Fruit fly (Drosophila melanogaster) whole organism, wandering third instar larva: Measurements from ENCODE around the gene CLIP-190.

Experiments
- Abd-B ChIP-seq: fragments of >200 bp; optimal IDR thresholded peaks from 2 replicates; lab custom pipeline; 2017; ENCODE audit warnings: missing biosample characterization, missing genetic modification characterization
- CG32264 ChIP-seq: fragments of 200-800 bp; sonication (Bioruptor generic); optimal IDR thresholded peaks from 2 replicates; lab custom pipeline; 2016; ENCODE audit warnings: missing biosample characterization, missing genetic modification characterization
- CG9705 ChIP-seq: fragments of 200-800 bp; sonication (Bioruptor generic); optimal IDR thresholded peaks from 2 replicates; lab custom pipeline; 2018; ENCODE audit warnings: missing biosample characterization, mild to moderate bottlenecking, missing genetic modification characterization
- CrebA ChIP-seq: fragments of 200-800 bp; sonication (Bioruptor generic); optimal IDR thresholded peaks from 2 replicates; lab custom pipeline; 2016; ENCODE audit warnings: missing biosample characterization, mild to moderate bottlenecking, missing genetic modification characterization, borderline replicate concordance
- Dfd ChIP-seq: fragments of >200 bp; optimal IDR thresholded peaks from 2 replicates; lab custom pipeline; 2017; ENCODE audit warnings: missing biosample characterization, missing genetic modification characterization
- Dif ChIP-seq: fragments of 200-275, 200-300 bp; sonication (Bioruptor generic); optimal IDR thresholded peaks from 2 replicates; lab custom pipeline; 2018; ENCODE audit warnings: missing biosample characterization, missing genetic modification characterization; ENCODE audit not compliant: partially characterized antibody
- GATAd ChIP-seq: sonication (Bioruptor generic); optimal IDR thresholded peaks from 2 replicates; lab custom pipeline; 2016; ENCODE audit warnings: missing biosample characterization, missing genetic modification characterization
- Hnf4 ChIP-seq: fragments of 200-800 bp; sonication (Bioruptor generic); optimal IDR thresholded peaks from 2 replicates; lab custom pipeline; 2016; ENCODE audit warnings: missing biosample characterization, mild to moderate bottlenecking, missing genetic modification characterization
- Hr78 ChIP-seq: fragments of >200 bp; optimal IDR thresholded peaks from 2 replicates; lab custom pipeline; 2017; ENCODE audit warnings: missing biosample characterization, missing genetic modification characterization
- Hr83 ChIP-seq: fragments of 200-300 bp; sonication (Bioruptor generic); optimal IDR thresholded peaks from 2 replicates; lab custom pipeline; 2016; ENCODE audit warnings: missing biosample characterization, mild to moderate bottlenecking, missing genetic modification characterization, moderate library complexity; ENCODE audit not compliant: poor library complexity, severe bottlenecking
- Jra ChIP-seq: sonication (Bioruptor generic); optimal IDR thresholded peaks from 2 replicates; lab custom pipeline; 2016; ENCODE audit warnings: missing biosample characterization, missing genetic modification characterization
- Mio ChIP-seq: sonication (Bioruptor generic); optimal IDR thresholded peaks from 2 replicates; lab custom pipeline; 2016; ENCODE audit warnings: missing biosample characterization, missing genetic modification characterization
- Myc ChIP-seq: fragments of >200 bp; optimal IDR thresholded peaks from 2 replicates; lab custom pipeline; 2017
- N ChIP-seq: fragments of >200 bp; optimal IDR thresholded peaks from 2 replicates; lab custom pipeline; 2018; ENCODE audit warnings: missing biosample characterization, missing external identifiers, missing genetic modification characterization
- OdsH ChIP-seq: fragments of 200-800 bp; sonication (Bioruptor generic); optimal IDR thresholded peaks from 2 replicates; lab custom pipeline; 2016; ENCODE audit warnings: missing biosample characterization, mild to moderate bottlenecking, missing genetic modification characterization
- Rel ChIP-seq, 2 experiments: fragments of 200-800 bp; sonication (Bioruptor generic) in 1 of 2; optimal IDR thresholded peaks; 2 replicates in 1 of 2; 3 replicates in 1 of 2; lab custom pipeline; 2016 to 2019; ENCODE audit warnings: mild to moderate bottlenecking in 2 of 2, missing biosample characterization in 2 of 2, missing genetic modification characterization in 2 of 2, moderate library complexity in 1 of 2
- Sp1 ChIP-seq: fragments of 200-800 bp; sonication (Bioruptor generic); optimal IDR thresholded peaks from 3 replicates; lab custom pipeline; 2019; ENCODE audit warnings: missing biosample characterization, mild to moderate bottlenecking, missing genetic modification characterization, moderate library complexity
- Vsx2 ChIP-seq: fragments of 200-300, 225-300 bp; sonication (Bioruptor generic); optimal IDR thresholded peaks from 2 replicates; lab custom pipeline; 2018; ENCODE audit warnings: missing biosample characterization, missing genetic modification characterization; ENCODE audit not compliant: partially characterized antibody
- br ChIP-seq: fragments of 200-800 bp; sonication (Bioruptor generic); optimal IDR thresholded peaks from 2 replicates; lab custom pipeline; 2016; ENCODE audit warnings: missing biosample characterization, missing genetic modification characterization
- brk ChIP-seq: fragments of 200-800 bp; sonication (Bioruptor generic); optimal IDR thresholded peaks from 2 replicates; lab custom pipeline; 2016; ENCODE audit warnings: missing biosample characterization, mild to moderate bottlenecking, missing genetic modification characterization
- dl ChIP-seq, 2 experiments: fragments of 175-275, 200-275 bp in 1 of 2; fragments of 200-275 bp in 1 of 2; sonication (Bioruptor generic); optimal IDR thresholded peaks; lab custom pipeline; 2018; ENCODE audit warnings: mild to moderate bottlenecking in 2 of 2, missing biosample characterization in 2 of 2, missing genetic modification characterization in 2 of 2, moderate library complexity in 2 of 2; ENCODE audit not compliant: partially characterized antibody in 2 of 2, insufficient read depth in 1 of 2
- dmrt93B ChIP-seq: fragments of 200-800 bp; sonication (Bioruptor generic); optimal IDR thresholded peaks from 2 replicates; lab custom pipeline; 2018; ENCODE audit warnings: missing biosample characterization, mild to moderate bottlenecking, missing genetic modification characterization
- dsf ChIP-seq: sonication (Bioruptor generic); optimal IDR thresholded peaks from 2 replicates; lab custom pipeline; 2016; ENCODE audit warnings: missing biosample characterization, missing genetic modification characterization, borderline replicate concordance
- ey ChIP-seq: fragments of 200-800 bp; sonication (Bioruptor generic); optimal IDR thresholded peaks from 2 replicates; lab custom pipeline; 2016; ENCODE audit warnings: missing biosample characterization, missing genetic modification characterization
- foxo ChIP-seq, 2 experiments: fragments of 200-800 bp; sonication (Bioruptor generic); optimal IDR thresholded peaks; 2 replicates in 1 of 2; 3 replicates in 1 of 2; lab custom pipeline; 2016 to 2017; ENCODE audit warnings: missing biosample characterization in 2 of 2, missing genetic modification characterization in 2 of 2
- h ChIP-seq: fragments of 200-800 bp; sonication (Bioruptor generic); optimal IDR thresholded peaks from 3 replicates; lab custom pipeline; 2016; ENCODE audit warnings: missing biosample characterization, mild to moderate bottlenecking, missing genetic modification characterization
- jim ChIP-seq: fragments of 175-275, 200-325 bp; sonication (Bioruptor generic); optimal IDR thresholded peaks from 2 replicates; lab custom pipeline; 2016; ENCODE audit warnings: missing biosample characterization, mild to moderate bottlenecking, missing genetic modification characterization
- lola ChIP-seq: fragments of >200 bp; optimal IDR thresholded peaks from 2 replicates; lab custom pipeline; 2017; ENCODE audit warnings: missing biosample characterization, missing genetic modification characterization
- pan ChIP-seq: fragments of >200 bp; optimal IDR thresholded peaks from 2 replicates; lab custom pipeline; 2017
- rgr ChIP-seq: fragments of 200-800 bp; sonication (Bioruptor generic); optimal IDR thresholded peaks from 3 replicates; lab custom pipeline; 2016; ENCODE audit warnings: missing biosample characterization, mild to moderate bottlenecking, missing genetic modification characterization
- sv ChIP-seq: fragments of 200-800 bp; sonication (Bioruptor generic); optimal IDR thresholded peaks from 3 replicates; lab custom pipeline; 2016; ENCODE audit warnings: missing biosample characterization, missing genetic modification characterization
- tai ChIP-seq: sonication (Bioruptor generic); optimal IDR thresholded peaks from 2 replicates; lab custom pipeline; 2016; ENCODE audit warnings: missing biosample characterization, missing genetic modification characterization
- usp ChIP-seq: fragments of >200 bp; optimal IDR thresholded peaks from 2 replicates; lab custom pipeline; 2017; ENCODE audit warnings: missing biosample characterization, missing genetic modification characterization
- woc ChIP-seq: sonication (Bioruptor generic); optimal IDR thresholded peaks from 2 replicates; lab custom pipeline; 2016; ENCODE audit warnings: missing biosample characterization, mild to moderate bottlenecking, missing genetic modification characterization

CLIP-190 gene

dm6 chr2L:17436500-17436899 lies 52.0 kb downstream of the CLIP-190 start, which contains the start of gene CG33928:
TSS of gene CG33928 (minus strand) at chr2L:17436600.
- TF ChIP-seq Myc = no peak
- no peak for TF ChIP-seq h (GFP tag; lab: Kevin White, UChicago)
- no peak for TF ChIP-seq CG9705 (GFP tag; lab: Kevin White, UChicago)
- no peak for TF ChIP-seq Sp1 (GFP tag; lab: Kevin White, UChicago)
- no peak for TF ChIP-seq rgr (GFP tag; lab: Kevin White, UChicago)
- TF ChIP-seq jim (GFP tag; lab: Kevin White, UChicago) = no peak
- TF ChIP-seq OdsH (GFP tag; lab: Kevin White, UChicago) = no peak
- TF ChIP-seq, all 38 proteins: peak for 0

dm6 chr2L:17437594-17437993 lies 53.1 kb downstream of the CLIP-190 start:
- no peak for TF ChIP-seq Hr83
- no peak for TF ChIP-seq usp (GFP tag; lab: Kevin White, UChicago)
- TF ChIP-seq Dfd (GFP tag; lab: Kevin White, UChicago) = peak; percentile 95
- TF ChIP-seq tai = no peak
- TF ChIP-seq woc (GFP tag; lab: Kevin White, UChicago) = no peak
- TF ChIP-seq br (GFP tag; lab: Kevin White, UChicago) = no peak

dm6 chr2L:17447071-17447470 lies 62.6 kb downstream of the CLIP-190 start:
- TF ChIP-seq Dfd (GFP tag; lab: Kevin White, UChicago) = no peak
- TF ChIP-seq dmrt93B = no peak
- TF ChIP-seq woc (GFP tag; lab: Kevin White, UChicago) = no peak
- TF ChIP-seq br (GFP tag; lab: Kevin White, UChicago) = no peak

- TF ChIP-seq ey (GFP tag; lab: Kevin White, UChicago) (no peak), pan (lab: Kevin White, UChicago) (no peak), dl (GFP tag; optimal IDR thresholded peaks at IDR 0.05; lab: Kevin White, UChicago; ENCODE audit: insufficient read depth in 1 of 2, partially characterized antibody in 2 of 2) (peak in 1 of 2 experiments; percentile 36), Hr83 (peak; percentile 46), Myc (no peak), Rel (GFP tag; optimal IDR thresholded peaks at IDR 0.05; lab: Kevin White, UChicago) (no peak), Rel (tag; optimal IDR thresholded peaks at IDR 0.05; lab: Kevin White, UChicago) (peak; percentile 20), Dfd (GFP tag; lab: Kevin White, UChicago) (peak; percentile 66), lola (GFP tag; lab: Kevin White, UChicago) (no peak), sv (GFP tag; lab: Kevin White, UChicago) (no peak), usp (GFP tag; lab: Kevin White, UChicago) (no peak), Dif (GFP tag; lab: Kevin White, UChicago) (peak; percentile 26), CrebA (GFP tag; lab: Kevin White, UChicago) (no peak), dmrt93B (no peak), Mio (no peak), rgr (GFP tag; lab: Kevin White, UChicago) (peak; percentile 11), woc (GFP tag; lab: Kevin White, UChicago) (no peak), br (GFP tag; lab: Kevin White, UChicago) (no peak), dsf (GFP tag; lab: Kevin White, UChicago) (no peak), OdsH (GFP tag; lab: Kevin White, UChicago) (no peak), Vsx2 (no peak), Hr78 (GFP tag; lab: Kevin White, UChicago) (no peak), GATAd (GFP tag; lab: Kevin White, UChicago) (no peak), jim (GFP tag; lab: Kevin White, UChicago) (no peak)
These were observed 63.9 kb downstream of the CLIP-190 start for dm6 chr2L:17448435-17448834.

- peak; percentile 44 for TF ChIP-seq Hr83
- peak in 1 of 2 experiments; percentile 47 for TF ChIP-seq foxo (GFP tag; optimal IDR thresholded peaks at IDR 0.05; lab: Kevin White, UChicago)
- TF ChIP-seq Hr78 (GFP tag; lab: Kevin White, UChicago) = no peak
- TF ChIP-seq Abd-B (GFP tag; lab: Kevin White, UChicago) = no peak
- TF ChIP-seq woc (GFP tag; lab: Kevin White, UChicago) = peak; percentile 45
- TF ChIP-seq dsf (GFP tag; lab: Kevin White, UChicago) = no peak
- peak; percentile 85 for TF ChIP-seq dl (GFP tag; optimal IDR thresholded peaks at IDR 0.05; lab: Kevin White, UChicago; ENCODE audit: insufficient read depth in 1 of 2, partially characterized antibody in 2 of 2)
- TF ChIP-seq br (GFP tag; lab: Kevin White, UChicago) = peak; percentile 26
- TF ChIP-seq CrebA (GFP tag; lab: Kevin White, UChicago) = peak; percentile 33
- TF ChIP-seq CG32264 (GFP tag; lab: Kevin White, UChicago) = no peak
- no peak for TF ChIP-seq Jra (GFP tag; lab: Kevin White, UChicago)
- TF ChIP-seq OdsH (GFP tag; lab: Kevin White, UChicago) = peak; percentile 19
- no peak for TF ChIP-seq sv (GFP tag; lab: Kevin White, UChicago)
- no peak for TF ChIP-seq lola (GFP tag; lab: Kevin White, UChicago)
- no peak for TF ChIP-seq pan (lab: Kevin White, UChicago)
- peak; percentile 61 for TF ChIP-seq jim (GFP tag; lab: Kevin White, UChicago)
- TF ChIP-seq Vsx2 = peak; percentile 19
- TF ChIP-seq Myc = no peak
- TF ChIP-seq Dfd (GFP tag; lab: Kevin White, UChicago) = no peak
- TF ChIP-seq ey (GFP tag; lab: Kevin White, UChicago) = peak; percentile 38
- TF ChIP-seq dmrt93B = no peak
- peak; percentile 88 for TF ChIP-seq Dif (GFP tag; lab: Kevin White, UChicago)
- TF ChIP-seq Hnf4 (GFP tag; lab: Kevin White, UChicago) = no peak
- TF ChIP-seq Mio = no peak
- peak; percentile 7 for TF ChIP-seq brk (GFP tag; lab: Kevin White, UChicago)
- peak; percentile 83 for TF ChIP-seq h (GFP tag; lab: Kevin White, UChicago)
- TF ChIP-seq rgr (GFP tag; lab: Kevin White, UChicago) = no peak
- no peak for TF ChIP-seq N (GFP tag; lab: Kevin White, UChicago)
These were observed 65.4 kb downstream of the CLIP-190 start, which contains the start of gene dl for dm6 chr2L:17449608-17450504. TSS of gene dl (minus strand) at chr2L:17450364.
